Worm (Caenorhabditis elegans) whole organism, L4 larva: Measurements from ENCODE around the gene mlt-9.

Experiments
- F10B5.3 ChIP-seq: sonication (generic microtip); optimal IDR thresholded peaks from 2 replicates; lab custom pipeline; 2016; ENCODE audit warnings: mild to moderate bottlenecking, missing genetic modification characterization, missing compliant biosample characterization
- F26F4.8 ChIP-seq: fragments of 200-800 bp; sonication (Bioruptor generic); conservative IDR thresholded peaks from 2 replicates; pipeline ENCODE4 v1.3.6; 2022; ENCODE audit warnings: missing genetic modification characterization, missing compliant biosample characterization
- F44E2.7 ChIP-seq: fragments of 200-800 bp; sonication (Bioruptor generic); IDR thresholded peaks from 2 replicates; pipeline ENCODE4 v2.1.2; 2022; ENCODE audit warnings: missing genetic modification characterization, missing compliant biosample characterization
- R02D3.7 ChIP-seq: fragments of 150-350 bp; sonication (generic microtip); optimal IDR thresholded peaks from 3 replicates; lab custom pipeline; 2014; ENCODE audit warnings: missing biosample characterization, missing genetic modification characterization
- T20F7.1 ChIP-seq: fragments of 200-800 bp; sonication (Bioruptor generic); optimal IDR thresholded peaks from 2 replicates; lab custom pipeline; 2018; ENCODE audit warnings: mild to moderate bottlenecking, missing genetic modification characterization, missing compliant biosample characterization
- T26A8.4 ChIP-seq: fragments of 200-800 bp; sonication (Bioruptor generic); IDR thresholded peaks from 2 replicates; pipeline ENCODE4 v1.3.6; 2022; ENCODE audit warnings: missing genetic modification characterization, missing compliant biosample characterization
- Y105C5A.15 ChIP-seq: fragments of 200-800 bp; sonication (Bioruptor generic); IDR thresholded peaks from 2 replicates; pipeline ENCODE4 v1.3.6; 2022; ENCODE audit warnings: missing genetic modification characterization, missing compliant biosample characterization
- Y48G9A.11 ChIP-seq: fragments of 200-800 bp; sonication (Bioruptor generic); IDR thresholded peaks from 2 replicates; pipeline ENCODE4 v1.3.6; 2022; ENCODE audit warnings: missing genetic modification reagents, missing genetic modification characterization, missing compliant biosample characterization
- Y75B8A.6 ChIP-seq: fragments of 200-800 bp; sonication (Bioruptor generic); IDR thresholded peaks from 2 replicates; pipeline ENCODE4 v1.3.6; 2022; ENCODE audit warnings: missing genetic modification reagents, missing genetic modification characterization, missing compliant biosample characterization
- aha-1 ChIP-seq: fragments of 150-350 bp; peaks from one replicate; lab custom pipeline; 2014; ENCODE audit warnings: missing biosample characterization, missing genetic modification characterization
- aly-2 ChIP-seq: sonication (generic microtip); optimal IDR thresholded peaks from 2 replicates; lab custom pipeline; 2018; ENCODE audit warnings: missing biosample characterization, missing genetic modification characterization
- attf-4 ChIP-seq: sonication (generic microtip); optimal IDR thresholded peaks from 3 replicates; lab custom pipeline; 2017; ENCODE audit warnings: missing biosample characterization, missing genetic modification characterization
- ceh-28 ChIP-seq: fragments of 150-350 bp; optimal IDR thresholded peaks from 2 replicates; lab custom pipeline; 2014; ENCODE audit warnings: missing biosample characterization, missing genetic modification reagents, missing genetic modification characterization
- ceh-32 ChIP-seq: sonication (generic microtip); optimal IDR thresholded peaks from 2 replicates; lab custom pipeline; 2016; ENCODE audit warnings: mild to moderate bottlenecking, missing genetic modification characterization, missing compliant biosample characterization; ENCODE audit not compliant: poor library complexity
- ceh-82 ChIP-seq: sonication (generic microtip); optimal IDR thresholded peaks from 2 replicates; lab custom pipeline; 2017; ENCODE audit warnings: missing biosample characterization, missing genetic modification characterization
- ces-1 ChIP-seq: fragments of 150-350 bp; sonication (generic microtip); optimal IDR thresholded peaks from 4 replicates; lab custom pipeline; 2014; ENCODE audit warnings: missing biosample characterization, missing genetic modification reagents, missing genetic modification characterization
- daf-16 ChIP-seq, 3 experiments: sonication (generic microtip); optimal IDR thresholded peaks; 2 replicates each; lab custom pipeline; 2016 to 2017; ENCODE audit warnings: missing genetic modification characterization in 3 of 3, missing genetic modification reagents in 3 of 3, mild to moderate bottlenecking in 2 of 3, missing compliant biosample characterization in 2 of 3, missing biosample characterization in 1 of 3, moderate library complexity in 1 of 3
- dmd-6 ChIP-seq: fragments of 200-800 bp; sonication (Bioruptor generic); IDR thresholded peaks from 2 replicates; pipeline ENCODE4 v1.3.6; 2022; ENCODE audit warnings: missing genetic modification reagents, missing genetic modification characterization, missing compliant biosample characterization
- dmd-9 ChIP-seq: fragments of 200-800 bp; sonication (Bioruptor generic); IDR thresholded peaks from 2 replicates; pipeline ENCODE4 v1.3.6; 2022; ENCODE audit warnings: missing genetic modification reagents, missing genetic modification characterization, missing compliant biosample characterization
- dpl-1 ChIP-seq: fragments of 150-350 bp; optimal IDR thresholded peaks from 2 replicates; lab custom pipeline; 2014; ENCODE audit warnings: missing biosample characterization, missing genetic modification reagents, missing genetic modification characterization
- fkh-10 ChIP-seq: fragments of 150-350 bp; optimal IDR thresholded peaks from 2 replicates; lab custom pipeline; 2014; ENCODE audit warnings: missing biosample characterization, missing genetic modification reagents, missing genetic modification characterization
- gei-8 ChIP-seq: fragments of 200-800 bp; sonication (Bioruptor generic); optimal IDR thresholded peaks from 2 replicates; lab custom pipeline; 2018; ENCODE audit warnings: mild to moderate bottlenecking, missing genetic modification characterization, missing compliant biosample characterization
- hif-1 ChIP-seq, 2 experiments: sonication (generic microtip); optimal IDR thresholded peaks; 2 replicates each; lab custom pipeline; 2016 to 2017; ENCODE audit warnings: missing compliant biosample characterization in 2 of 2, missing genetic modification characterization in 2 of 2, missing genetic modification reagents in 2 of 2, missing genotype in 2 of 2, mild to moderate bottlenecking in 1 of 2
- hlh-11 ChIP-seq: fragments of 200-800 bp; sonication (Bioruptor generic); optimal IDR thresholded peaks from 2 replicates; lab custom pipeline; 2018; ENCODE audit warnings: mild to moderate bottlenecking, missing genetic modification characterization, missing compliant biosample characterization
- hlh-30 ChIP-seq: sonication (generic microtip); optimal IDR thresholded peaks from 2 replicates; lab custom pipeline; 2017; ENCODE audit warnings: antibody characterized with exemption, mild to moderate bottlenecking, missing genetic modification characterization, missing compliant biosample characterization; ENCODE audit not compliant: insufficient read depth
- jun-1 ChIP-seq: fragments of 150-350 bp; optimal IDR thresholded peaks from 2 replicates; lab custom pipeline; 2014; ENCODE audit warnings: missing biosample characterization, missing genetic modification reagents, missing genetic modification characterization
- lim-7 ChIP-seq: fragments of 200-800 bp; sonication (Bioruptor generic); IDR thresholded peaks from 2 replicates; pipeline ENCODE4 v1.3.6; 2022; ENCODE audit warnings: missing genetic modification characterization, missing compliant biosample characterization
- lin-13 ChIP-seq: fragments of 150-350 bp; optimal IDR thresholded peaks from 2 replicates; lab custom pipeline; 2014; ENCODE audit warnings: missing biosample characterization, missing genetic modification reagents, missing genetic modification characterization
- madf-9 ChIP-seq: fragments of 200-800 bp; sonication (Bioruptor generic); conservative IDR thresholded peaks from 2 replicates; pipeline ENCODE4 v1.3.6; 2022; ENCODE audit warnings: missing genetic modification reagents, missing genetic modification characterization, missing compliant biosample characterization
- mes-2 ChIP-seq: sonication (generic microtip); optimal IDR thresholded peaks from 2 replicates; lab custom pipeline; 2016; ENCODE audit warnings: missing genotype, mild to moderate bottlenecking, missing genetic modification characterization, missing compliant biosample characterization; ENCODE audit not compliant: poor library complexity, severe bottlenecking
- mxl-2 ChIP-seq: fragments of 200-800 bp; sonication (Bioruptor generic); conservative IDR thresholded peaks from 2 replicates; pipeline ENCODE4 v1.3.6; 2022; ENCODE audit warnings: missing genetic modification reagents, missing genetic modification characterization, missing compliant biosample characterization
- mxl-3 ChIP-seq: fragments of 200-800 bp; sonication (Bioruptor generic); optimal IDR thresholded peaks from 2 replicates; lab custom pipeline; 2018; ENCODE audit warnings: mild to moderate bottlenecking, missing genetic modification characterization, missing compliant biosample characterization
- nhr-10 ChIP-seq: fragments of 150-350 bp; optimal IDR thresholded peaks from 2 replicates; lab custom pipeline; 2014; ENCODE audit warnings: missing biosample characterization, missing genetic modification characterization
- nhr-237 ChIP-seq: sonication (generic microtip); optimal IDR thresholded peaks from 2 replicates; lab custom pipeline; 2017; ENCODE audit warnings: missing biosample characterization, missing genetic modification characterization
- nhr-25 ChIP-seq: sonication (generic microtip); optimal IDR thresholded peaks from 2 replicates; lab custom pipeline; 2017; ENCODE audit warnings: missing genetic modification characterization, mild to moderate bottlenecking, missing compliant biosample characterization, antibody characterized with exemption, moderate library complexity, borderline replicate concordance; ENCODE audit not compliant: insufficient read depth
- nhr-41 ChIP-seq: fragments of 200-800 bp; sonication (Bioruptor generic); IDR thresholded peaks from 2 replicates; pipeline ENCODE4 v1.3.6; 2022; ENCODE audit warnings: missing genetic modification reagents, missing genetic modification characterization, missing compliant biosample characterization
- nhr-48 ChIP-seq: sonication (generic microtip); optimal IDR thresholded peaks from 2 replicates; lab custom pipeline; 2016; ENCODE audit warnings: mild to moderate bottlenecking, missing genetic modification characterization, missing compliant biosample characterization
- php-3 ChIP-seq: fragments of 200-800 bp; sonication (Bioruptor generic); IDR thresholded peaks from 2 replicates; pipeline ENCODE4 v1.3.6; 2022; ENCODE audit warnings: missing genetic modification reagents, missing genetic modification characterization, missing compliant biosample characterization
- sdz-12 ChIP-seq: fragments of 200-800 bp; sonication (Bioruptor generic); optimal IDR thresholded peaks from 2 replicates; lab custom pipeline; 2018; ENCODE audit warnings: mild to moderate bottlenecking, missing genetic modification characterization, missing compliant biosample characterization
- snpc-4 ChIP-seq: fragments of 150-350 bp; optimal IDR thresholded peaks from 2 replicates; lab custom pipeline; 2014; ENCODE audit warnings: missing biosample characterization, missing genetic modification characterization
- spr-3 ChIP-seq: fragments of 200-800 bp; sonication (Bioruptor generic); optimal IDR thresholded peaks from 2 replicates; lab custom pipeline; 2018; ENCODE audit warnings: mild to moderate bottlenecking, missing genetic modification characterization, missing compliant biosample characterization
- unc-130 ChIP-seq: sonication (generic microtip); optimal IDR thresholded peaks from 2 replicates; lab custom pipeline; 2016; ENCODE audit warnings: missing genetic modification reagents, missing genetic modification characterization, missing compliant biosample characterization
- zfp-2 ChIP-seq: sonication (generic microtip); optimal IDR thresholded peaks from 2 replicates; lab custom pipeline; 2016; ENCODE audit warnings: mild to moderate bottlenecking, missing genetic modification characterization, missing compliant biosample characterization
- ztf-11 ChIP-seq: fragments of 150-350 bp; optimal IDR thresholded peaks from 2 replicates; lab custom pipeline; 2014; ENCODE audit warnings: missing biosample characterization, missing genetic modification characterization
- ztf-7 ChIP-seq: fragments of 150-350 bp; optimal IDR thresholded peaks from 2 replicates; lab custom pipeline; 2014; ENCODE audit warnings: missing biosample characterization, missing genetic modification characterization

The mlt-9 gene

ce11 chrX:15079406-15079805 is 28.2 kb downstream of the mlt-9 start (continued):
- no peak for TF ChIP-seq daf-16 (GFP tag; optimal IDR thresholded peaks at IDR 0.05; lab: Kevin White, UChicago)
- no peak for TF ChIP-seq daf-16 (tag; optimal IDR thresholded peaks at IDR 0.05; lab: Kevin White, UChicago)
- no peak for TF ChIP-seq fkh-10 (GFP tag; lab: Kevin White, UChicago)
- TF ChIP-seq lin-13 (GFP tag; lab: Kevin White, UChicago) = no peak
- no peak for TF ChIP-seq madf-9 (GFP tag; lab: Robert Waterston, UW)
- no peak for TF ChIP-seq php-3 (GFP tag; lab: Robert Waterston, UW)
- no peak for TF ChIP-seq ztf-7 (tag; lab: Kevin White, UChicago)
- TF ChIP-seq T26A8.4 (GFP tag; lab: Robert Waterston, UW) = no peak
- no peak for TF ChIP-seq ceh-32 (tag; lab: Kevin White, UChicago)
- no peak for TF ChIP-seq spr-3 (GFP tag; lab: Kevin White, UChicago)
- TF ChIP-seq, all 104 proteins: peak for 12

- TF ChIP-seq T26A8.4 (GFP tag; lab: Robert Waterston, UW) (no peak), aha-1 (peak; percentile 98)
Observed at ce11 chrX:15078276-15078675, 29.3 kb downstream of the mlt-9 start.

ce11 chrX:15077597-15078261 is 29.9 kb downstream of the mlt-9 start, which contains the start of the genes H40L08.8, H40L08.2 and H40L08.7:
Gene H40L08.8, minus strand, starts transcription at chrX:15077633.
Gene H40L08.2, minus strand, starts transcription at chrX:15077744.
Gene H40L08.7, minus strand, starts transcription at chrX:15077744.
- TF ChIP-seq aly-2 (tag; lab: Kevin White, UChicago) (no peak), nhr-41 (GFP tag; lab: Robert Waterston, UW) (no peak), hif-1 (tag; optimal IDR thresholded peaks at IDR 0.05; lab: Kevin White, UChicago) (no peak), jun-1 (tag; lab: Kevin White, UChicago) (no peak), hlh-11 (peak; percentile 49), Y48G9A.11 (no peak), mxl-2 (no peak), zfp-2 (no peak), dmd-6 (GFP tag; lab: Robert Waterston, UW) (peak; percentile 16; the same call in 1 of the 2 replicates), ces-1 (GFP tag; lab: Kevin White, UChicago) (no peak), fkh-10 (GFP tag; lab: Kevin White, UChicago) (no peak), attf-4 (no peak), ceh-28 (tag; lab: Kevin White, UChicago) (no peak), aha-1 (peak; percentile 98), snpc-4 (tag; lab: Kevin White, UChicago) (no peak), nhr-237 (no peak), nhr-25 (tag; lab: Kevin White, UChicago) (peak; percentile 56), R02D3.7 (tag; lab: Kevin White, UChicago) (no peak), Y75B8A.6 (GFP tag; lab: Robert Waterston, UW) (no peak), dmd-9 (no peak), nhr-10 (tag; lab: Kevin White, UChicago) (no peak), gei-8 (GFP tag; lab: Kevin White, UChicago) (no peak), madf-9 (GFP tag; lab: Robert Waterston, UW) (no peak), mes-2 (no peak), spr-3 (GFP tag; lab: Kevin White, UChicago) (no peak), mxl-3 (GFP tag; lab: Kevin White, UChicago) (peak; percentile 45), F10B5.3 (tag; lab: Kevin White, UChicago) (no peak), hlh-30 (tag; lab: Kevin White, UChicago) (peak; percentile 56), ceh-82 (tag; lab: Kevin White, UChicago) (no peak), ztf-11 (tag; lab: Kevin White, UChicago) (no peak), nhr-48 (tag; lab: Kevin White, UChicago) (peak; percentile 63), lin-13 (GFP tag; lab: Kevin White, UChicago) (no peak), php-3 (GFP tag; lab: Robert Waterston, UW) (no peak), F26F4.8 (GFP tag; lab: Robert Waterston, UW) (no peak), F44E2.7 (no peak), T20F7.1 (GFP tag; lab: Kevin White, UChicago) (no peak), unc-130 (no peak), Y105C5A.15 (GFP tag; lab: Robert Waterston, UW) (no peak), sdz-12 (no peak), dpl-1 (no peak), lim-7 (GFP tag; lab: Robert Waterston, UW) (no peak)
